Worm (Caenorhabditis elegans): Measurements from ENCODE around the gene T02E9.5.

- TF ChIP-seq ama-1 (optimal IDR thresholded peaks at IDR 0.05) = no peak
- no peak for TF ChIP-seq ceh-36 (tag; optimal IDR thresholded peaks at IDR 0.05)
These were observed 38.5 kb downstream of the T02E9.5 start for ce11 chrV:11380571-11380970.
